Fruit fly (Drosophila melanogaster) whole organism, embryonic: Measurements from ENCODE around the gene CG9586.

Source experiments
- Bteb2 ChIP-seq: fragments of 200-800 bp; sonication (Bioruptor generic); optimal IDR thresholded peaks from 2 replicates; lab custom pipeline; 2016; ENCODE audit warnings: missing biosample characterization, missing genetic modification characterization
- C15 ChIP-seq: fragments of 200-800 bp; sonication (Bioruptor generic); IDR thresholded peaks from 3 replicates; pipeline ENCODE4 v1.3.6; 2022; ENCODE audit warnings: missing biosample characterization, missing genetic modification characterization
- CG10274 ChIP-seq: fragments of 200-800 bp; sonication (Bioruptor generic); optimal IDR thresholded peaks from 3 replicates; lab custom pipeline; 2017; ENCODE audit warnings: missing biosample characterization, mild to moderate bottlenecking, missing genetic modification characterization
- CG10979 ChIP-seq: fragments of 200-800 bp; sonication (Bioruptor generic); optimal IDR thresholded peaks from 2 replicates; lab custom pipeline; 2018; ENCODE audit warnings: missing biosample characterization, mild to moderate bottlenecking, missing genetic modification characterization, moderate library complexity
- CG12391 ChIP-seq: fragments of 200-800 bp; sonication (Bioruptor generic); optimal IDR thresholded peaks from 3 replicates; lab custom pipeline; 2018; ENCODE audit warnings: missing biosample characterization, mild to moderate bottlenecking, missing genetic modification characterization, moderate library complexity
- CG12659 ChIP-seq: fragments of 200-800 bp; sonication (Bioruptor generic); optimal IDR thresholded peaks from 3 replicates; lab custom pipeline; 2017; ENCODE audit warnings: mild to moderate bottlenecking, missing biosample characterization, missing genetic modification reagents, missing genetic modification characterization
- CG1647 ChIP-seq: fragments of 200-800 bp; sonication (Bioruptor generic); optimal IDR thresholded peaks from 3 replicates; lab custom pipeline; 2016; ENCODE audit warnings: missing biosample characterization, missing genetic modification characterization
- CG17385 ChIP-seq: fragments of 200-800 bp; sonication (Bioruptor generic); optimal IDR thresholded peaks from 3 replicates; lab custom pipeline; 2018; ENCODE audit warnings: missing biosample characterization, mild to moderate bottlenecking, missing genetic modification characterization
- CG2678 ChIP-seq: fragments of 200-800 bp; sonication (Bioruptor generic); optimal IDR thresholded peaks from 3 replicates; lab custom pipeline; 2019; ENCODE audit warnings: missing biosample characterization, mild to moderate bottlenecking, missing genetic modification characterization, moderate library complexity
- CG30020 ChIP-seq: fragments of 200-800 bp; optimal IDR thresholded peaks from 2 replicates; lab custom pipeline; 2019; ENCODE audit warnings: missing biosample characterization, mild to moderate bottlenecking, missing genetic modification characterization, moderate library complexity
- CG31388 ChIP-seq: fragments of 200-800 bp; sonication (Bioruptor generic); optimal IDR thresholded peaks from 2 replicates; lab custom pipeline; 2016; ENCODE audit warnings: missing biosample characterization, missing genetic modification characterization
- CG43689 ChIP-seq: fragments of 200-800 bp; sonication (Bioruptor generic); IDR thresholded peaks from 2 replicates; pipeline ENCODE4 v1.3.6; 2022; ENCODE audit warnings: missing biosample characterization, missing genetic modification characterization
- CG6654 ChIP-seq: fragments of 200-800 bp; sonication (Bioruptor generic); optimal IDR thresholded peaks from 2 replicates; lab custom pipeline; 2017; ENCODE audit warnings: missing biosample characterization, mild to moderate bottlenecking, missing genetic modification characterization
- CG6791 ChIP-seq: fragments of 200-800 bp; sonication (Bioruptor generic); IDR thresholded peaks from 3 replicates; pipeline ENCODE4 v1.3.6; 2022; ENCODE audit warnings: missing biosample characterization, missing genetic modification characterization; ENCODE audit not compliant: partially characterized antibody
- CG8359 ChIP-seq: fragments of 200-800 bp; sonication (Bioruptor generic); optimal IDR thresholded peaks from 2 replicates; lab custom pipeline; 2017; ENCODE audit warnings: missing biosample characterization, mild to moderate bottlenecking, missing genetic modification characterization, borderline replicate concordance
- CG8765 ChIP-seq: fragments of 200-800 bp; sonication (Bioruptor generic); IDR thresholded peaks from 2 replicates; pipeline ENCODE4 v1.3.6; 2022; ENCODE audit warnings: missing biosample characterization, missing genetic modification characterization
- CG9797 ChIP-seq: fragments of 200-800 bp; sonication (Bioruptor generic); optimal IDR thresholded peaks from 3 replicates; lab custom pipeline; 2018; ENCODE audit warnings: missing biosample characterization, mild to moderate bottlenecking, missing genetic modification characterization
- CG9817 ChIP-seq: fragments of 200-800 bp; sonication (Bioruptor generic); optimal IDR thresholded peaks from 2 replicates; lab custom pipeline; 2018; ENCODE audit warnings: missing biosample characterization, mild to moderate bottlenecking, missing genetic modification characterization, moderate library complexity
- Chrac-16 ChIP-seq: fragments of 200-800 bp; sonication (Bioruptor generic); optimal IDR thresholded peaks from 3 replicates; lab custom pipeline; 2016; ENCODE audit warnings: missing biosample characterization, missing genetic modification characterization
- E2f1 ChIP-seq: fragments of 200-800 bp; sonication (Bioruptor generic); IDR thresholded peaks from 2 replicates; pipeline ENCODE4 v1.3.6; 2022; ENCODE audit warnings: missing biosample characterization, missing genetic modification characterization
- Eip74EF ChIP-seq, 2 experiments: fragments of 200-800 bp in 1 of 2; fragments of >200 bp in 1 of 2; sonication (Bioruptor generic) in 1 of 2; optimal IDR thresholded peaks; 2 replicates each; lab custom pipeline; 2017 to 2019; ENCODE audit warnings: missing biosample characterization in 2 of 2, missing genetic modification characterization in 2 of 2, mild to moderate bottlenecking in 1 of 2, moderate library complexity in 1 of 2
- HLH3B ChIP-seq: fragments of 200-800 bp; sonication (Bioruptor generic); IDR thresholded peaks from 2 replicates; pipeline ENCODE4 v1.3.6; 2022; ENCODE audit warnings: missing biosample characterization, missing genetic modification characterization
- HLHmδ ChIP-seq: fragments of 200-800 bp; sonication (Bioruptor generic); optimal IDR thresholded peaks from 2 replicates; lab custom pipeline; 2018; ENCODE audit warnings: missing biosample characterization, mild to moderate bottlenecking, missing genetic modification characterization, moderate library complexity
- Hmr ChIP-seq: fragments of 200-800 bp; sonication (Bioruptor generic); optimal IDR thresholded peaks from 3 replicates; lab custom pipeline; 2017; ENCODE audit warnings: mild to moderate bottlenecking, missing biosample characterization, missing genetic modification reagents, missing genetic modification characterization
- Lim3 ChIP-seq: fragments of 200-800 bp; sonication (Bioruptor generic); IDR thresholded peaks from 2 replicates; pipeline ENCODE4 v1.3.6; 2022; ENCODE audit warnings: missing biosample characterization, missing genetic modification characterization
- NFAT ChIP-seq: fragments of 200-800 bp; sonication (Bioruptor generic); IDR thresholded peaks from 2 replicates; pipeline ENCODE4 v1.3.6; 2022; ENCODE audit warnings: missing biosample characterization, missing genetic modification characterization
- Ptx1 ChIP-seq: fragments of 200-800 bp; sonication (Bioruptor generic); IDR thresholded peaks from 2 replicates; pipeline ENCODE4 v1.3.6; 2022; ENCODE audit warnings: missing biosample characterization, missing genetic modification characterization
- Ravus ChIP-seq: fragments of 200-800 bp; sonication (Bioruptor generic); IDR thresholded peaks from 2 replicates; pipeline ENCODE4 v1.3.6; 2022; ENCODE audit warnings: missing biosample characterization, missing genetic modification characterization
- Side ChIP-seq: fragments of 200-800 bp; sonication (Bioruptor generic); optimal IDR thresholded peaks from 2 replicates; lab custom pipeline; 2016; ENCODE audit warnings: missing biosample characterization, missing genetic modification characterization
- Sox100B ChIP-seq: fragments of 200-800 bp; sonication (Bioruptor generic); optimal IDR thresholded peaks from 3 replicates; lab custom pipeline; 2018; ENCODE audit warnings: missing biosample characterization, mild to moderate bottlenecking, missing genetic modification characterization
- Sry-δ ChIP-seq: fragments of 200-800 bp; sonication (Bioruptor generic); optimal IDR thresholded peaks from 2 replicates; lab custom pipeline; 2016; ENCODE audit warnings: missing biosample characterization, missing genetic modification characterization
- Ssrp ChIP-seq: fragments of 200-800 bp; sonication (Bioruptor generic); optimal IDR thresholded peaks from 2 replicates; lab custom pipeline; 2018; ENCODE audit warnings: missing biosample characterization, mild to moderate bottlenecking, missing genetic modification characterization, moderate library complexity
- abd-A ChIP-seq: fragments of 200-800 bp; sonication (Bioruptor generic); optimal IDR thresholded peaks from 3 replicates; lab custom pipeline; 2019; ENCODE audit warnings: missing biosample characterization, mild to moderate bottlenecking, missing genetic modification characterization, moderate library complexity
- bcd ChIP-seq: fragments of 200-800 bp; sonication (Bioruptor generic); optimal IDR thresholded peaks from 2 replicates; lab custom pipeline; 2017; ENCODE audit warnings: missing biosample characterization, mild to moderate bottlenecking, missing genetic modification characterization
- cas ChIP-seq: fragments of 200-800 bp; sonication (Bioruptor generic); IDR thresholded peaks from 2 replicates; pipeline ENCODE4 v1.3.6; 2022; ENCODE audit warnings: missing biosample characterization, missing genetic modification characterization
- crp ChIP-seq, 2 experiments: fragments of 200-800 bp; sonication (Bioruptor generic); optimal IDR thresholded peaks; 2 replicates in 1 of 2; 3 replicates in 1 of 2; lab custom pipeline; 2017; ENCODE audit warnings: missing biosample characterization in 2 of 2, missing genetic modification characterization in 2 of 2, mild to moderate bottlenecking in 1 of 2, moderate library complexity in 1 of 2
- ewg ChIP-seq: fragments of 200-800 bp; sonication (Bioruptor generic); optimal IDR thresholded peaks from 3 replicates; lab custom pipeline; 2017; ENCODE audit warnings: mild to moderate bottlenecking, missing biosample characterization, missing genetic modification reagents, missing genetic modification characterization
- fd96Cb ChIP-seq: fragments of 200-800 bp; sonication (Bioruptor generic); optimal IDR thresholded peaks from 2 replicates; lab custom pipeline; 2018; ENCODE audit warnings: missing biosample characterization, mild to moderate bottlenecking, missing genetic modification characterization, moderate library complexity
- gcm ChIP-seq: fragments of 200-800 bp; sonication (Bioruptor generic); optimal IDR thresholded peaks from 2 replicates; lab custom pipeline; 2019; ENCODE audit warnings: missing biosample characterization, mild to moderate bottlenecking, missing genetic modification characterization, moderate library complexity
- her ChIP-seq: fragments of 200-800 bp; sonication (Bioruptor generic); optimal IDR thresholded peaks from 2 replicates; lab custom pipeline; 2016; ENCODE audit warnings: missing biosample characterization, missing genetic modification characterization
- mirr ChIP-seq: fragments of 200-800 bp; sonication (Bioruptor generic); optimal IDR thresholded peaks from 3 replicates; lab custom pipeline; 2018; ENCODE audit warnings: missing biosample characterization, mild to moderate bottlenecking, missing genetic modification characterization
- nmo ChIP-seq: fragments of 200-800 bp; sonication (Bioruptor generic); optimal IDR thresholded peaks from 2 replicates; lab custom pipeline; 2018; ENCODE audit warnings: missing biosample characterization, mild to moderate bottlenecking, missing genetic modification characterization, moderate library complexity
- odd ChIP-seq: fragments of 200-800 bp; sonication (Bioruptor generic); optimal IDR thresholded peaks from 2 replicates; lab custom pipeline; 2017; ENCODE audit warnings: missing biosample characterization, mild to moderate bottlenecking, missing genetic modification characterization
- phol ChIP-seq: fragments of 200-800 bp; sonication (Bioruptor generic); optimal IDR thresholded peaks from 3 replicates; lab custom pipeline; 2018; ENCODE audit warnings: missing biosample characterization, mild to moderate bottlenecking, missing genetic modification characterization, moderate library complexity
- slbo ChIP-seq: fragments of 200-800 bp; sonication (Bioruptor generic); IDR thresholded peaks from 2 replicates; pipeline ENCODE4 v1.3.6; 2022; ENCODE audit warnings: missing biosample characterization, missing genetic modification characterization
- tll ChIP-seq, 2 experiments: fragments of 200-800 bp in 1 of 2; fragments of >200 bp in 1 of 2; sonication (Bioruptor generic) in 1 of 2; optimal IDR thresholded peaks; 2 replicates each; lab custom pipeline; 2017 to 2019; ENCODE audit warnings: missing biosample characterization in 2 of 2, missing genetic modification characterization in 2 of 2, mild to moderate bottlenecking in 1 of 2, moderate library complexity in 1 of 2
- trem ChIP-seq: fragments of 200-800 bp; optimal IDR thresholded peaks from 3 replicates; lab custom pipeline; 2019; ENCODE audit warnings: missing biosample characterization, mild to moderate bottlenecking, missing genetic modification characterization, moderate library complexity
- twi ChIP-seq: fragments of 200-800 bp; optimal IDR thresholded peaks from 2 replicates; lab custom pipeline; 2019; ENCODE audit warnings: missing biosample characterization, mild to moderate bottlenecking, missing genetic modification characterization, moderate library complexity

Gene CG9586

DNA sequence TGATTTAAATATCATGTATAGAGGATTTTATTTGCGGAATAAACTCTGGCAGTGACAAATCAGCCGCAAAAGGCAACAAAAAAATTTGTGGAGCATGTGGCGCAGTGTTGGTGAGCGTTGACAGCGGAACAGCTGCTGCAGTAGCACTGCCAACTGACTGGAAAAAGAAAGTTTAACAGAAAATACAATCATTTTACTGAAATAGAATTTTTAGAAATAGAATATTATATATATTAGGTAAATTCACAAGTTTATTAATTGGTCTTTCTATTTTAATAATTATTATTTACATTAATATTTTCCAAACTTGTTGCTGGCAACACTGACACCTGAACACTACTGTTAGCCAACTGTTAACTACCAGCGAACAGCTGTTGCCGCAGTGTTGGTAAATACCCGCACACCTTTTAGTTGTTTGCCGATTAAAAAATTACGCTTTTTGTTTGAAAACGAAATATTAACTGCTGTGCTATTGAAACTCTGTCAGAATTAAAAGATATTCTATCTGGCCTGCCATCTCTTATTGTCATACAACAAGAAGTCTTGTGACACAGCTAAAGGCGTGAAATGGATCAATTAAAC, at the start of gene CG9586, which contains the start of gene tai (continued):
- TF ChIP-seq crp (GFP tag; optimal IDR thresholded peaks at IDR 0.05; lab: Kevin White, UChicago), result peak; percentile 77 to 97
- peak; percentile 88 for TF ChIP-seq Ptx1 (GFP tag; lab: Robert Waterston, UW)
- peak; percentile 87 for TF ChIP-seq gcm (GFP tag; lab: Kevin White, UChicago)
- TF ChIP-seq CG12659 (GFP tag; lab: Kevin White, UChicago), result peak; percentile 92
- peak; percentile 69 for TF ChIP-seq CG8765 (GFP tag; lab: Robert Waterston, UW)
- TF ChIP-seq HLH3B (GFP tag; lab: Robert Waterston, UW), result peak; percentile 76
- TF ChIP-seq CG10979 (tag; lab: Kevin White, UChicago), result peak; percentile 86
- no peak for TF ChIP-seq Lim3 (GFP tag; lab: Robert Waterston, UW)
- TF ChIP-seq ewg (GFP tag; lab: Kevin White, UChicago), result peak; percentile 74
- peak; percentile 80 for TF ChIP-seq Sox100B (GFP tag; lab: Kevin White, UChicago)
- no peak for TF ChIP-seq abd-A (tag; lab: Kevin White, UChicago)
- peak; percentile 20 for TF ChIP-seq Side (GFP tag; lab: Kevin White, UChicago)
- TF ChIP-seq CG9797 (GFP tag; lab: Kevin White, UChicago), result peak; percentile 52
- TF ChIP-seq CG8359 (GFP tag; lab: Kevin White, UChicago), result peak; percentile 55
- peak; percentile 20 for TF ChIP-seq Sry-δ (GFP tag; lab: Kevin White, UChicago)
- 0 out of 2 replicates have a peak, but pooled peaks have one; percentile 27 for TF ChIP-seq CG43689 (GFP tag; lab: Robert Waterston, UW)
- peak; percentile 96 for TF ChIP-seq CG12391 (tag; lab: Kevin White, UChicago)
- peak; percentile 7 for TF ChIP-seq her (GFP tag; lab: Kevin White, UChicago)
- TF ChIP-seq Eip74EF (GFP tag; optimal IDR thresholded peaks at IDR 0.05; lab: Kevin White, UChicago), result peak in 1 of 2 experiments; percentile 47
- TF ChIP-seq Hmr (GFP tag; lab: Kevin White, UChicago), result peak; percentile 90
- peak; percentile 78 for TF ChIP-seq E2f1 (GFP tag; lab: Robert Waterston, UW)
- TF ChIP-seq Ravus (GFP tag; lab: Robert Waterston, UW), result no peak
- no peak for TF ChIP-seq CG10274 (GFP tag; lab: Kevin White, UChicago)
- TF ChIP-seq CG6791, result no peak; the same call in 2 of the 3 replicates
- peak; percentile 80 for TF ChIP-seq bcd (GFP tag; lab: Kevin White, UChicago)
- TF ChIP-seq Chrac-16 (GFP tag; lab: Kevin White, UChicago), result peak; percentile 88
- TF ChIP-seq CG9817 (tag; lab: Kevin White, UChicago), result peak; percentile 81
- peak; percentile 83 for TF ChIP-seq odd (GFP tag; lab: Kevin White, UChicago)
- TF ChIP-seq mirr, result peak; percentile 36
- TF ChIP-seq HLHmδ, result no peak
- TF ChIP-seq CG31388, result peak; percentile 70
- peak; percentile 59; the same call in 1 of the 2 replicates for TF ChIP-seq NFAT (GFP tag; lab: Robert Waterston, UW)
- peak; percentile 58 for TF ChIP-seq CG30020 (tag; lab: Kevin White, UChicago)
- peak; percentile 79 for TF ChIP-seq twi
- TF ChIP-seq Bteb2, result no peak
- peak in 1 of 2 experiments; percentile 66 for TF ChIP-seq tll (GFP tag; optimal IDR thresholded peaks at IDR 0.05; lab: Kevin White, UChicago)
- TF ChIP-seq CG6654 (GFP tag; lab: Kevin White, UChicago), result peak; percentile 45
- peak; percentile 65 for TF ChIP-seq fd96Cb (tag; lab: Kevin White, UChicago)
- no peak for TF ChIP-seq CG1647 (GFP tag; lab: Kevin White, UChicago)
- TF ChIP-seq trem (tag; lab: Kevin White, UChicago), result peak; percentile 100
- TF ChIP-seq C15, result 0 out of 3 replicates have a peak, but pooled peaks have one; percentile 56
- peak; percentile 89 for TF ChIP-seq phol (tag; lab: Kevin White, UChicago)
- TF ChIP-seq cas, result peak; percentile 45; the same call in 1 of the 2 replicates
- peak; percentile 84 for TF ChIP-seq CG2678 (tag; lab: Kevin White, UChicago)
- peak; percentile 74 for TF ChIP-seq CG17385 (GFP tag; lab: Kevin White, UChicago)
- peak; percentile 91 for TF ChIP-seq slbo (GFP tag; lab: Robert Waterston, UW)
- TF ChIP-seq nmo, result peak; percentile 88
- TF ChIP-seq Ssrp (tag; lab: Kevin White, UChicago), result peak; percentile 74
